Worm (Caenorhabditis elegans): ENCODE data around the gene C30B5.2.

DNA sequence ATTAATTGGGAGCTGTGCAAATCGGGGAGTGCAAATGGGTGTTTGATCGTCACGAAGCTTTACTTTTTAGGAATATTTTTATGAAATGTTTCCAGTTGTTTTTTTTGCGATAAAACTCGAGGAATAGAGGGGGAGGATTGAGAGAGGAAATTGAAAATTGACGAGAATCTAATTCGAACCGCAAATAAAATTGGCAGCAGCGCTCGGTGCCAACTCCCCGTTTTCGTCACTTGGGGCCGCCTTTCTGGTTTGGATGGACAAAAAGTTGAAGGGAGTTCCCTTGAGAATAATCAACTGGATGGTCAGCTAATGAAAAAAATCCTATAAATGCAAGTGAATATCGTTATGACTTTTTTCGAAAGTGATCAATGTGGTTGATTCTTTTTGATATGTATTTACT lies 33.1 kb downstream of the C30B5.2 start:
- no peak for TF ChIP-seq W03F9.2 (tag; optimal IDR thresholded peaks at IDR 0.05)
- no peak for TF ChIP-seq dao-5 (tag; optimal IDR thresholded peaks at IDR 0.05)

Measured in whole organism, L4/young adult.